Worm (Caenorhabditis elegans): ENCODE data around the gene col-174.
A peak's percentile ranks its signal among the peaks of the same experiment; 100 is the strongest.

Gene col-174

ce11 chrX:7546509-7546908 lies at the start of gene col-174:
Gene col-174, plus strand, starts transcription at chrX:7546809.
- TF ChIP-seq attf-6 (GFP tag; IDR thresholded peaks at IDR 0.05) (no peak), mxl-1 (tag; optimal IDR thresholded peaks at IDR 0.05) (no peak), bed-1 (GFP tag; IDR thresholded peaks at IDR 0.05) (no peak), sptf-2 (GFP tag; optimal IDR thresholded peaks at IDR 0.05) (no peak), egl-18 (GFP tag; IDR thresholded peaks at IDR 0.05) (no peak), hsf-1 (GFP tag; IDR thresholded peaks at IDR 0.05) (no peak), dpff-1 (tag; optimal IDR thresholded peaks at IDR 0.05) (no peak), unc-130 (GFP tag; optimal IDR thresholded peaks at IDR 0.05) (no peak), ztf-25 (GFP tag; IDR thresholded peaks at IDR 0.05) (no peak), ceh-100 (GFP tag; IDR thresholded peaks at IDR 0.05) (no peak), F57A8.1 (GFP tag; optimal IDR thresholded peaks at IDR 0.05) (no peak), hlh-12 (tag; optimal IDR thresholded peaks at IDR 0.05) (no peak), nhr-120 (GFP tag; IDR thresholded peaks at IDR 0.05) (no peak), ztf-28 (GFP tag; IDR thresholded peaks at IDR 0.05) (no peak), ekl-4 (GFP tag; IDR thresholded peaks at IDR 0.05) (no peak), F22D6.2 (tag; optimal IDR thresholded peaks at IDR 0.05) (no peak), chd-7 (tag; optimal IDR thresholded peaks at IDR 0.05) (no peak), repo-1 (tag; optimal IDR thresholded peaks at IDR 0.05) (no peak)

ce11 chrX:7500970-7501369 lies 45.6 kb upstream of the col-174 start, which contains the start of gene uggt-1:
Gene uggt-1, minus strand, starts transcription at chrX:7500982.
- no peak for TF ChIP-seq F37B4.10 (GFP tag; IDR thresholded peaks at IDR 0.05)
- no peak for TF ChIP-seq F22D6.2 (tag; optimal IDR thresholded peaks at IDR 0.05)
- peak; percentile 31 for TF ChIP-seq tlf-1 (GFP tag; optimal IDR thresholded peaks at IDR 0.05)
- TF ChIP-seq tbp1 (GFP tag; optimal IDR thresholded peaks at IDR 0.05): peak; percentile 61
- peak; percentile 22 for TF ChIP-seq B0035.1 (tag; optimal IDR thresholded peaks at IDR 0.05)
- TF ChIP-seq ekl-4 (GFP tag; IDR thresholded peaks at IDR 0.05): 0 out of 2 replicates have a peak, but pooled peaks have one; percentile 42
- TF ChIP-seq K12H6.12 (tag; optimal IDR thresholded peaks at IDR 0.05): peak; percentile 83
- peak; percentile 97 for TF ChIP-seq nhr-80 (tag; optimal IDR thresholded peaks at IDR 0.05)
- TF ChIP-seq lsl-1 (GFP tag; optimal IDR thresholded peaks at IDR 0.05): no peak
- TF ChIP-seq lin-35 (GFP tag; optimal IDR thresholded peaks at IDR 0.05): peak in 1 of 3 experiments; percentile 87
- peak; percentile 64; the same call in 1 of the 2 replicates for TF ChIP-seq lir-1 (GFP tag; conservative IDR thresholded peaks at IDR 0.05)
- peak; percentile 69 for TF ChIP-seq gei-17 (GFP tag; optimal IDR thresholded peaks at IDR 0.05)
- TF ChIP-seq nhr-90 (tag; optimal IDR thresholded peaks at IDR 0.05): peak; percentile 42
- TF ChIP-seq F52B5.7 (tag; optimal IDR thresholded peaks at IDR 0.05): no peak
- TF ChIP-seq F23B12.7 (tag; optimal IDR thresholded peaks at IDR 0.05; ENCODE audit: insufficient read depth): no peak
- TF ChIP-seq lin-26 (GFP tag; IDR thresholded peaks at IDR 0.05): no peak
- peak; percentile 54 for TF ChIP-seq nfyb-1 (GFP tag; IDR thresholded peaks at IDR 0.05)
- TF ChIP-seq rec-8 (tag; optimal IDR thresholded peaks at IDR 0.05): no peak
- no peak for TF ChIP-seq dpl-1 (GFP tag; optimal IDR thresholded peaks at IDR 0.05)
- TF ChIP-seq rcor-1 (GFP tag; IDR thresholded peaks at IDR 0.05): peak; percentile 58; the same call in 1 of the 2 replicates
- no peak for TF ChIP-seq F10E7.11 (tag; optimal IDR thresholded peaks at IDR 0.05)
- peak; percentile 80 for TF ChIP-seq ceh-27 (GFP tag; optimal IDR thresholded peaks at IDR 0.05)
- TF ChIP-seq ets-4 (GFP tag; optimal IDR thresholded peaks at IDR 0.05): peak; percentile 59
- peak; percentile 71 for TF ChIP-seq madf-10 (tag; optimal IDR thresholded peaks at IDR 0.05)
- no peak for TF ChIP-seq him-1 (tag; optimal IDR thresholded peaks at IDR 0.05)
- TF ChIP-seq B0261.1 (tag; optimal IDR thresholded peaks at IDR 0.05): peak; percentile 7
- TF ChIP-seq dox-1 (GFP tag; IDR thresholded peaks at IDR 0.05): peak; percentile 94
- TF ChIP-seq egl-18 (GFP tag; IDR thresholded peaks at IDR 0.05): 0 out of 2 replicates have a peak, but pooled peaks have one; percentile 46
- TF ChIP-seq atf-7 (tag; optimal IDR thresholded peaks at IDR 0.05): peak; percentile 88
- TF ChIP-seq Y56A3A.18 (GFP tag; IDR thresholded peaks at IDR 0.05): 0 out of 2 replicates have a peak, but pooled peaks have one; percentile 69
- peak; percentile 87 for TF ChIP-seq let-607 (tag; optimal IDR thresholded peaks at IDR 0.05)
- TF ChIP-seq ceh-100 (GFP tag; IDR thresholded peaks at IDR 0.05): peak; percentile 32; the same call in 1 of the 2 replicates
- TF ChIP-seq unc-62 (GFP tag; optimal IDR thresholded peaks at IDR 0.05): peak; percentile 1
- TF ChIP-seq ceh-58 (GFP tag; IDR thresholded peaks at IDR 0.05): no peak
- TF ChIP-seq ztf-28 (GFP tag; IDR thresholded peaks at IDR 0.05): no peak
- TF ChIP-seq bed-1 (GFP tag; IDR thresholded peaks at IDR 0.05): no peak

Measured in whole organism, young adult.